Worm (Caenorhabditis elegans) whole organism, L4 larva: ENCODE data around the gene F13D2.1.

Experiments
- F10B5.3 ChIP-seq: sonication (generic microtip); optimal IDR thresholded peaks from 2 replicates; lab custom pipeline; 2016; ENCODE audit warnings: mild to moderate bottlenecking, missing genetic modification characterization, missing compliant biosample characterization
- ceh-20 ChIP-seq: fragments of 200-800 bp; sonication (Bioruptor generic); IDR thresholded peaks from 2 replicates; pipeline ENCODE4 v1.3.6; 2022; ENCODE audit warnings: missing genetic modification reagents, missing genetic modification characterization, missing compliant biosample characterization
- daf-8 ChIP-seq: fragments of 200-800 bp; sonication (Bioruptor generic); IDR thresholded peaks from 2 replicates; pipeline ENCODE4 v1.3.6; 2022; ENCODE audit warnings: missing genetic modification characterization, missing compliant biosample characterization
- dpl-1 ChIP-seq: fragments of 150-350 bp; optimal IDR thresholded peaks from 2 replicates; lab custom pipeline; 2014; ENCODE audit warnings: missing biosample characterization, missing genetic modification reagents, missing genetic modification characterization
- lsy-2 ChIP-seq, 2 experiments: fragments of 150-350 bp in 1 of 2; sonication (generic microtip) in 1 of 2; optimal IDR thresholded peaks; 2 replicates each; lab custom pipeline; 2014 to 2017; ENCODE audit warnings: missing biosample characterization in 2 of 2, missing genetic modification characterization in 2 of 2
- nhr-237 ChIP-seq: sonication (generic microtip); optimal IDR thresholded peaks from 2 replicates; lab custom pipeline; 2017; ENCODE audit warnings: missing biosample characterization, missing genetic modification characterization
- pha-4 ChIP-seq, 2 experiments: fragments of 150-350 bp in 1 of 2; fragments of 200-800 bp in 1 of 2; sonication (Bioruptor generic) in 1 of 2; IDR thresholded peaks in 1 of 2; optimal IDR thresholded peaks in 1 of 2; 2 replicates each; pipeline versions ENCODE4 v1.3.6 to Lab custom; 2014 to 2022; ENCODE audit warnings: missing genetic modification characterization in 2 of 2, missing genetic modification reagents in 2 of 2, missing biosample characterization in 1 of 2, missing compliant biosample characterization in 1 of 2
- saeg-2 ChIP-seq: fragments of 200-800 bp; sonication (Bioruptor generic); IDR thresholded peaks from 2 replicates; pipeline ENCODE4 v1.3.6; 2022; ENCODE audit warnings: missing genetic modification reagents, missing genetic modification characterization, missing compliant biosample characterization
- unc-39 ChIP-seq: sonication (generic microtip); optimal IDR thresholded peaks from 2 replicates; lab custom pipeline; 2017; ENCODE audit warnings: missing biosample characterization, missing genetic modification characterization
- unc-62 ChIP-seq, 3 experiments: fragments of 150-350 bp in 1 of 3; sonication (generic microtip); optimal IDR thresholded peaks in 2 of 3; peaks in 1 of 3; 1 replicate in 1 of 3; 2 replicates in 2 of 3; lab custom pipeline; 2014 to 2017; ENCODE audit warnings: missing biosample characterization in 3 of 3, missing genetic modification characterization in 3 of 3, missing genetic modification reagents in 3 of 3, missing genotype in 1 of 3

ce11 chrX:11208788-11209187, 19.4 kb upstream of the F13D2.1 start, which contains the start of gene C34F6.5:
- TF ChIP-seq unc-39 (tag; lab: Kevin White, UChicago) (no peak), dpl-1 (GFP tag; lab: Kevin White, UChicago) (no peak), ceh-20 (GFP tag; lab: Robert Waterston, UW) (no peak), nhr-237 (tag; lab: Kevin White, UChicago) (no peak), lsy-2 (tag; optimal IDR thresholded peaks at IDR 0.05; lab: Kevin White, UChicago) (no peak), daf-8 (GFP tag; lab: Robert Waterston, UW) (no peak), F10B5.3 (no peak), saeg-2 (GFP tag; lab: Robert Waterston, UW) (no peak), unc-62 (GFP tag; optimal IDR thresholded peaks at IDR 0.05 in 1 of 2; lab: Kevin White, UChicago) (no peak), unc-62 (tag; optimal IDR thresholded peaks at IDR 0.05; lab: Kevin White, UChicago) (no peak), pha-4 (GFP tag; IDR thresholded peaks at IDR 0.05; lab: Robert Waterston, UW) (no peak), pha-4 (tag; optimal IDR thresholded peaks at IDR 0.05; lab: Kevin White, UChicago) (no peak)
